Worm (Caenorhabditis elegans) whole organism, midembryonic: ENCODE data around the gene C52B9.8.

ENCODE experiments used
- T22C8.4 ChIP-seq: fragments of 200-800 bp; sonication (Bioruptor generic); IDR thresholded peaks from 2 replicates; pipeline ENCODE4 v1.3.6; 2022; ENCODE audit warnings: missing genetic modification characterization, missing compliant biosample characterization
- cog-1 ChIP-seq: sonication (generic microtip); optimal IDR thresholded peaks from 2 replicates; lab custom pipeline; 2016; ENCODE audit warnings: missing genetic modification characterization, missing compliant biosample characterization
- flt-1 ChIP-seq: fragments of 200-800 bp; sonication (Bioruptor generic); IDR thresholded peaks from 2 replicates; pipeline ENCODE4 v1.3.6; 2022; ENCODE audit warnings: missing genetic modification characterization, missing compliant biosample characterization
- klf-2 ChIP-seq: fragments of 200-800 bp; sonication (Bioruptor generic); conservative IDR thresholded peaks from 2 replicates; pipeline ENCODE4 v1.3.6; 2022; ENCODE audit warnings: missing genetic modification reagents, missing genetic modification characterization, missing compliant biosample characterization
- med-1 ChIP-seq: sonication (generic microtip); optimal IDR thresholded peaks from 2 replicates; lab custom pipeline; 2017; ENCODE audit warnings: missing genetic modification characterization, mild to moderate bottlenecking, missing compliant biosample characterization, antibody characterized with exemption, missing genetic modification reagents; ENCODE audit not compliant: insufficient read depth
- tab-1 ChIP-seq: fragments of 200-800 bp; sonication (Bioruptor generic); IDR thresholded peaks from 2 replicates; pipeline ENCODE4 v1.3.6; 2022; ENCODE audit warnings: missing genetic modification characterization, missing compliant biosample characterization
- ztf-23 ChIP-seq: fragments of 200-800 bp; sonication (Bioruptor generic); IDR thresholded peaks from 2 replicates; pipeline ENCODE4 v1.3.6; 2022; ENCODE audit warnings: missing genetic modification reagents, missing genetic modification characterization, missing compliant biosample characterization
- ztf-29 ChIP-seq: fragments of 200-800 bp; sonication (Bioruptor generic); IDR thresholded peaks from 2 replicates; pipeline ENCODE4 v1.3.6; 2022; ENCODE audit warnings: missing genetic modification reagents, missing genetic modification characterization, missing compliant biosample characterization

DNA sequence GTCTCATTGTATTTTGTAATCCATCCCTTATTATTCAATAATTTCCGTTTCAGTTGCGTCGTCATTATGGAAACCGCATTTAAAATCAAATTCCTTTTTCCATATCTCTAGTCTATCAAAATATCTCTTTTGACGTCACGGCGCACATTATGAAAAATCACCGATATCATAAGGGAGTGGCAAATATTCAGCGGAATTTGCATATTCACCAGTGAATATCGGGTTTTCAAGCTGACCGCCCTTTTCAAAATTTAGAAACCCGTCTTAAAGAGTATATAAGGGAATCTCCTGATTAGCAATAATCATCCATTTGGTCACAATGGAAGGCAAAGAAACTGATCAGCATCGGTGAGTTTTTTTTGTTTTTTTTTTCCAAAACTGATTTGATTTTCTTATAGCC is 41.8 kb upstream of the C52B9.8 start, which contains the start of gene col-165:
- TF ChIP-seq cog-1: no peak
- TF ChIP-seq T22C8.4 (GFP tag; lab: Robert Waterston, UW): no peak
- TF ChIP-seq tab-1: no peak
- no peak for TF ChIP-seq med-1 (GFP tag; lab: Kevin White, UChicago)
- TF ChIP-seq ztf-29: no peak
- TF ChIP-seq flt-1 (GFP tag; lab: Robert Waterston, UW): no peak
- TF ChIP-seq ztf-23: no peak
- TF ChIP-seq klf-2 (GFP tag; lab: Robert Waterston, UW): no peak
